Worm (Caenorhabditis elegans) whole organism, mixed stage, embryonic: ENCODE results near the gene W05E10.5.

Experiments
- cnd-1 ChIP-seq: fragments of 200-800 bp; sonication (Bioruptor generic); optimal IDR thresholded peaks from 2 replicates; lab custom pipeline; 2018; ENCODE audit warnings: mild to moderate bottlenecking, missing genetic modification characterization, missing compliant biosample characterization
- hlh-1 ChIP-seq: fragments of 150-350 bp; optimal IDR thresholded peaks from 2 replicates; lab custom pipeline; 2014; ENCODE audit warnings: missing biosample characterization, missing genetic modification reagents, missing genetic modification characterization
- unc-62 ChIP-seq: fragments of 150-350 bp; optimal IDR thresholded peaks from 2 replicates; lab custom pipeline; 2014; ENCODE audit warnings: missing biosample characterization, missing genetic modification reagents, missing genetic modification characterization

DNA sequence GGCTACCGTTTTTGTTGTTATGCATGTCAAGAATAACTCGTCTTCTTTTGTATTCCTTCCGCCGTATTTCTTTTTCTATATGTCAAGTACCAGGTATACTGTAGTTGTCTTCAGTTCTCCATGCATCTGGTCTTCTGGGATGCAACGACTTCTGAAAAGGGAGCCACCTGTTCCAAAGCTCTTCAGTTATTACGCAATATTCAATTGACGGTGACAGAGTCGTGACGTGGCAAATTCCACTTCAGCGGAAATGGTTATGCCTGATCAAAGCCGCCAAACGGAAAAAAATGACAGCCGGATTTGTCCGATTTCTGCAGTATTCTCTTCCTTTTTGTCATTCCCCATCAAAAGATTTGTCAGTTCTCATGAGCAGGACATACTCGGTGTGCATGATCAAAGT, 39.0 kb downstream of the W05E10.5 start:
- no peak for TF ChIP-seq hlh-1 (tag; lab: Kevin White, UChicago)
- no peak for TF ChIP-seq unc-62 (GFP tag; lab: Kevin White, UChicago)
- no peak for TF ChIP-seq cnd-1
